Worm (Caenorhabditis elegans) whole organism, early embryonic: Measurements from ENCODE around the gene srx-17.

Source experiments
- ama-1 ChIP-seq: fragments of 150-350 bp; optimal IDR thresholded peaks from 2 replicates; lab custom pipeline; 2014
- ceh-13 ChIP-seq: fragments of 200-800 bp; sonication (Bioruptor generic); optimal IDR thresholded peaks from 2 replicates; lab custom pipeline; 2018; ENCODE audit warnings: mild to moderate bottlenecking, missing genetic modification characterization, missing compliant biosample characterization
- ets-7 ChIP-seq: sonication (generic microtip); optimal IDR thresholded peaks from 2 replicates; lab custom pipeline; 2016; ENCODE audit warnings: missing genotype, missing genetic modification characterization, missing compliant biosample characterization
- flt-1 ChIP-seq: fragments of 200-800 bp; sonication (Bioruptor generic); IDR thresholded peaks from 2 replicates; pipeline ENCODE4 v1.3.6; 2022; ENCODE audit warnings: missing genetic modification characterization, missing compliant biosample characterization
- hmg-4 ChIP-seq: fragments of 200-800 bp; sonication (Bioruptor generic); optimal IDR thresholded peaks from 2 replicates; lab custom pipeline; 2018; ENCODE audit warnings: mild to moderate bottlenecking, missing genetic modification characterization, missing compliant biosample characterization

- TF ChIP-seq ama-1 (lab: Kevin White, UChicago), result no peak
- no peak for TF ChIP-seq flt-1 (GFP tag; lab: Robert Waterston, UW)
- TF ChIP-seq hmg-4 (GFP tag; lab: Kevin White, UChicago), result no peak
- TF ChIP-seq ets-7 (tag; lab: Kevin White, UChicago), result no peak
- no peak for TF ChIP-seq ceh-13 (GFP tag; lab: Kevin White, UChicago)
Measured at ce11 chrV:13869551-13869950, 28.5 kb downstream of the srx-17 start.
